Fruit fly (Drosophila melanogaster): ENCODE measurements around the gene Fip1.

- no peak for TF ChIP-seq kay (GFP tag; ENCODE audit: borderline replicate concordance)
- no peak for TF ChIP-seq cnc (optimal IDR thresholded peaks at IDR 0.05)
- peak; percentile 16 for TF ChIP-seq CG12768 (GFP tag; optimal IDR thresholded peaks at IDR 0.05)
- TF ChIP-seq CG33017 (tag; optimal IDR thresholded peaks at IDR 0.05) = no peak
- TF ChIP-seq pad (GFP tag; optimal IDR thresholded peaks at IDR 0.05) = no peak
- no peak for TF ChIP-seq CG7101 (tag; optimal IDR thresholded peaks at IDR 0.05)
- no peak for TF ChIP-seq CG1620 (GFP tag; optimal IDR thresholded peaks at IDR 0.05)
- TF ChIP-seq cic (GFP tag; optimal IDR thresholded peaks at IDR 0.05) = no peak
- no peak for TF ChIP-seq tj (GFP tag; optimal IDR thresholded peaks at IDR 0.05)
- no peak for TF ChIP-seq Crg-1 (GFP tag; optimal IDR thresholded peaks at IDR 0.05)
These were observed 15.9 kb upstream of the Fip1 start for dm6 chr3R:4468926-4469325.
